Worm (Caenorhabditis elegans) whole organism, L2 larva: ENCODE measurements around the gene mboa-4.

Source experiments
- fos-1 ChIP-seq: fragments of 150-350 bp; optimal IDR thresholded peaks from 2 replicates; lab custom pipeline; 2014; ENCODE audit warnings: missing biosample characterization, missing genetic modification characterization
- mbf-1 ChIP-seq: sonication (generic microtip); optimal IDR thresholded peaks from 2 replicates; lab custom pipeline; 2017; ENCODE audit warnings: missing biosample characterization, missing genetic modification characterization
- nhr-10 ChIP-seq: sonication (generic microtip); optimal IDR thresholded peaks from 2 replicates; lab custom pipeline; 2017; ENCODE audit warnings: missing biosample characterization, missing genetic modification characterization
- nhr-11 ChIP-seq: fragments of 150-350 bp; optimal IDR thresholded peaks from 2 replicates; lab custom pipeline; 2014; ENCODE audit warnings: missing biosample characterization, missing genetic modification characterization
- nhr-237 ChIP-seq: fragments of 150-350 bp; optimal IDR thresholded peaks from 2 replicates; lab custom pipeline; 2014; ENCODE audit warnings: missing biosample characterization, missing genetic modification characterization
- nhr-6 ChIP-seq: fragments of 150-350 bp; optimal IDR thresholded peaks from 2 replicates; lab custom pipeline; 2014; ENCODE audit warnings: missing biosample characterization, missing genetic modification characterization
- snpc-4 ChIP-seq: fragments of 150-350 bp; optimal IDR thresholded peaks from 2 replicates; lab custom pipeline; 2014; ENCODE audit warnings: missing biosample characterization, missing genetic modification characterization

DNA sequence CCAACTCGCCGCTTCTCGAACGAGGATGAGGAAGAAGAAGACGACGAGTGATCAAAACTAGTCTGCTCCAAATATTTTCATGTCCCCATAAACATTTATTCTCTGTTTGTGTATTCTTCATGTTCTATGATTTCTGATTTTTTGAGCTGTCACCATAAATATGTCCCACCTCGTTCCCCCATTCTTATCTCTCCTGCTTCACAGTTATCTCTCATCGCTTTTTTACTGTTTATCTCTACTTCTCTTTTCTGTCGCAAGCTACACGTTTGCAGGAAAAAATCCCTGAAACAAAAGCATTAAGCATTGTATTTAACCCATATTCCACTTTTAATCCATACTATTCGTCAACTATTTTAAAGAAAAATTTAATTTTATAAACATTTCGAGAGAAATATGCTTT is 29.0 kb downstream of the mboa-4 start:
- TF ChIP-seq nhr-10 (tag; lab: Kevin White, UChicago), result no peak
- TF ChIP-seq fos-1 (tag; lab: Kevin White, UChicago), result peak; percentile 8
- TF ChIP-seq snpc-4 (tag; lab: Kevin White, UChicago), result no peak
- TF ChIP-seq nhr-237 (tag; lab: Kevin White, UChicago), result no peak
- TF ChIP-seq nhr-6 (tag; lab: Kevin White, UChicago), result no peak
- no peak for TF ChIP-seq mbf-1 (tag; lab: Kevin White, UChicago)
- TF ChIP-seq nhr-11 (tag; lab: Kevin White, UChicago), result no peak
